Worm (Caenorhabditis elegans): ENCODE results near the gene K06H6.5.

DNA sequence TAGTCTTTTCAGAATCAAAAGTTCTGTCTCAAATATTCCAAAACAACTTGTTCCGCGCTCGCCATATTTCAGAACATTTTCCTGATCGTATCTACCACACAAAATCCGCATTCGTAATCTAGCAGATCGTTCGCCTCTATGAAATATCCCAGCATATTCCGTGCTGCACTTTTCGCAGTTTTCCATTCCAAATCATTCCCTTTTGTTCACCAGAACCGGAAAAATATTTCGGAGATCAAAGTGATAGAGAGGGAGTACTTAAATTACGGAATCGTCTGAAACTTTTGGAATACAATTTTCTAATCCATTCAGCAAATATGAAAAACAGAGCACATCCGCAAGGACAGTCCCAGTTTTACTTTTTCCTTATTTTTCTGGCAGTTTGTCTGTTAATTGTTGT, 11.6 kb downstream of the K06H6.5 start, which contains the start of gene K06H6.1:
- TF ChIP-seq nhr-28 (tag; optimal IDR thresholded peaks at IDR 0.05) (no peak), ces-1 (GFP tag; optimal IDR thresholded peaks at IDR 0.05) (no peak), lin-14 (GFP tag; optimal IDR thresholded peaks at IDR 0.05) (no peak), aha-1 (tag; optimal IDR thresholded peaks at IDR 0.05) (no peak), ceh-90 (tag; optimal IDR thresholded peaks at IDR 0.05) (no peak)

Measured in whole organism, L1 larva.